Worm (Caenorhabditis elegans) whole organism, L1 larva: ENCODE measurements around the gene T21H3.5.
A peak's percentile ranks its signal among the peaks of the same experiment; 100 is the strongest.

Source experiments
- C16A3.4 ChIP-seq: fragments of 150-350 bp; optimal IDR thresholded peaks from 2 replicates; lab custom pipeline; 2014; ENCODE audit warnings: missing biosample characterization, missing genetic modification characterization
- F16B12.6 ChIP-seq: fragments of 150-350 bp; optimal IDR thresholded peaks from 2 replicates; lab custom pipeline; 2014; ENCODE audit warnings: missing biosample characterization, missing genetic modification characterization
- Y116A8C.19 ChIP-seq: sonication (generic microtip); optimal IDR thresholded peaks from 2 replicates; lab custom pipeline; 2016; ENCODE audit warnings: missing compliant biosample characterization, missing genetic modification characterization, borderline replicate concordance
- aha-1 ChIP-seq: fragments of 150-350 bp; optimal IDR thresholded peaks from 2 replicates; lab custom pipeline; 2014; ENCODE audit warnings: missing biosample characterization, missing genetic modification characterization
- aly-2 ChIP-seq: fragments of 150-350 bp; optimal IDR thresholded peaks from 2 replicates; lab custom pipeline; 2014; ENCODE audit warnings: missing biosample characterization, missing genetic modification characterization
- ama-1 ChIP-seq: fragments of 150-350 bp; optimal IDR thresholded peaks from 2 replicates; lab custom pipeline; 2014
- ceh-8 ChIP-seq: fragments of 200-800 bp; sonication (Bioruptor generic); optimal IDR thresholded peaks from 2 replicates; lab custom pipeline; 2018; ENCODE audit warnings: mild to moderate bottlenecking, missing genetic modification characterization, moderate library complexity, missing compliant biosample characterization
- ceh-82 ChIP-seq, 3 experiments: fragments of 150-350 bp in 1 of 3; sonication (generic microtip) in 2 of 3; optimal IDR thresholded peaks; 2 replicates each; lab custom pipeline; 2014 to 2017; ENCODE audit warnings: missing biosample characterization in 3 of 3, missing genetic modification characterization in 3 of 3
- ceh-90 ChIP-seq: sonication (generic microtip); optimal IDR thresholded peaks from 2 replicates; lab custom pipeline; 2016; ENCODE audit warnings: missing genetic modification characterization, missing compliant biosample characterization
- ces-1 ChIP-seq: fragments of 150-350 bp; optimal IDR thresholded peaks from 2 replicates; lab custom pipeline; 2014; ENCODE audit warnings: missing biosample characterization, missing genetic modification reagents, missing genetic modification characterization
- dpl-1 ChIP-seq, 3 experiments: fragments of 150-350 bp in 2 of 3; sonication (generic microtip) in 1 of 3; optimal IDR thresholded peaks; 2 replicates each; lab custom pipeline; 2014 to 2017; ENCODE audit warnings: missing biosample characterization in 3 of 3, missing genetic modification characterization in 3 of 3, missing genetic modification reagents in 3 of 3
- dsc-1 ChIP-seq: sonication (generic microtip); optimal IDR thresholded peaks from 2 replicates; lab custom pipeline; 2016; ENCODE audit warnings: mild to moderate bottlenecking, missing genetic modification characterization, missing compliant biosample characterization
- egl-27 ChIP-seq, 2 experiments: fragments of 150-350 bp in 1 of 2; sonication (generic microtip); optimal IDR thresholded peaks; 3 replicates each; lab custom pipeline; 2017 to 2018; ENCODE audit warnings: missing biosample characterization in 2 of 2, missing genetic modification characterization in 2 of 2, missing genetic modification reagents in 2 of 2
- elt-2 ChIP-seq: sonication (generic microtip); optimal IDR thresholded peaks from 2 replicates; lab custom pipeline; 2016; ENCODE audit warnings: missing genetic modification characterization, mild to moderate bottlenecking, inconsistent platforms, missing compliant biosample characterization, missing genetic modification reagents
- elt-3 ChIP-seq, 6 experiments: fragments of 150-350 bp in 1 of 6; sonication (generic microtip); optimal IDR thresholded peaks; 2 replicates each; lab custom pipeline; 2017 to 2018; ENCODE audit warnings: missing biosample characterization in 6 of 6, missing genetic modification characterization in 6 of 6, inconsistent platforms in 1 of 6
- fkh-10 ChIP-seq: sonication (generic microtip); optimal IDR thresholded peaks from 2 replicates; lab custom pipeline; 2017; ENCODE audit warnings: missing biosample characterization, missing genetic modification reagents, missing genetic modification characterization
- fkh-4 ChIP-seq: sonication (generic microtip); optimal IDR thresholded peaks from 2 replicates; lab custom pipeline; 2016; ENCODE audit warnings: missing compliant biosample characterization, missing genetic modification characterization, borderline replicate concordance
- fkh-8 ChIP-seq: sonication (generic microtip); optimal IDR thresholded peaks from 2 replicates; lab custom pipeline; 2016; ENCODE audit warnings: mild to moderate bottlenecking, missing genetic modification characterization, missing compliant biosample characterization
- grh-1 ChIP-seq: fragments of 200-800 bp; sonication (Bioruptor generic); IDR thresholded peaks from 2 replicates; pipeline ENCODE4 v1.3.6; 2022; ENCODE audit warnings: missing genetic modification reagents, missing genetic modification characterization, missing compliant biosample characterization
- hlh-17 ChIP-seq: fragments of 200-800 bp; sonication (Bioruptor generic); optimal IDR thresholded peaks from 2 replicates; lab custom pipeline; 2018; ENCODE audit warnings: missing genetic modification characterization, mild to moderate bottlenecking, missing compliant biosample characterization, moderate library complexity, borderline replicate concordance
- hlh-4 ChIP-seq: sonication (generic microtip); optimal IDR thresholded peaks from 2 replicates; lab custom pipeline; 2016; ENCODE audit warnings: mild to moderate bottlenecking, missing genetic modification characterization, missing compliant biosample characterization
- hpl-2 ChIP-seq: fragments of 150-350 bp; optimal IDR thresholded peaks from 2 replicates; lab custom pipeline; 2014; ENCODE audit warnings: missing biosample characterization, missing genetic modification reagents, missing genetic modification characterization
- jun-1 ChIP-seq: fragments of 150-350 bp; optimal IDR thresholded peaks from 2 replicates; lab custom pipeline; 2014; ENCODE audit warnings: missing biosample characterization, missing genetic modification reagents, missing genetic modification characterization
- lin-13 ChIP-seq: fragments of 150-350 bp; optimal IDR thresholded peaks from 2 replicates; lab custom pipeline; 2014; ENCODE audit warnings: missing biosample characterization, missing genetic modification reagents, missing genetic modification characterization
- lin-15B ChIP-seq: fragments of 150-350 bp; sonication (generic microtip); optimal IDR thresholded peaks from 3 replicates; lab custom pipeline; 2014; ENCODE audit warnings: missing biosample characterization, missing genetic modification characterization
- lin-35 ChIP-seq, 2 experiments: fragments of 150-350 bp; optimal IDR thresholded peaks; 2 replicates each; lab custom pipeline; 2014; ENCODE audit warnings: missing biosample characterization in 2 of 2, missing genetic modification characterization in 2 of 2, missing genetic modification reagents in 2 of 2
- lin-39 ChIP-seq: fragments of 150-350 bp; optimal IDR thresholded peaks from 2 replicates; lab custom pipeline; 2014; ENCODE audit warnings: missing biosample characterization, missing genetic modification reagents, missing genetic modification characterization
- lsy-2 ChIP-seq, 2 experiments: fragments of 150-350 bp; optimal IDR thresholded peaks; 2 replicates each; lab custom pipeline; 2014; ENCODE audit warnings: missing biosample characterization in 2 of 2, missing genetic modification characterization in 2 of 2
- mep-1 ChIP-seq: fragments of 150-350 bp; optimal IDR thresholded peaks from 2 replicates; lab custom pipeline; 2014; ENCODE audit warnings: missing biosample characterization, missing genetic modification characterization
- nhr-11 ChIP-seq: fragments of 150-350 bp; optimal IDR thresholded peaks from 2 replicates; lab custom pipeline; 2014; ENCODE audit warnings: missing biosample characterization, missing genetic modification characterization
- nhr-19 ChIP-seq: fragments of 200-800 bp; sonication (Bioruptor generic); conservative IDR thresholded peaks from 2 replicates; pipeline ENCODE4 v1.3.6; 2022; ENCODE audit warnings: missing genetic modification characterization, missing compliant biosample characterization
- nhr-237 ChIP-seq: fragments of 150-350 bp; optimal IDR thresholded peaks from 2 replicates; lab custom pipeline; 2014; ENCODE audit warnings: missing biosample characterization, missing genetic modification characterization
- nhr-47 ChIP-seq: sonication (generic microtip); optimal IDR thresholded peaks from 2 replicates; lab custom pipeline; 2016; ENCODE audit warnings: mild to moderate bottlenecking, missing genetic modification characterization, moderate library complexity, missing compliant biosample characterization
- nhr-85 ChIP-seq: sonication (generic microtip); peaks from one replicate; lab custom pipeline; 2016; ENCODE audit warnings: missing genetic modification characterization, inconsistent platforms, missing compliant biosample characterization
- nhr-90 ChIP-seq: sonication (generic microtip); optimal IDR thresholded peaks from 2 replicates; lab custom pipeline; 2016; ENCODE audit warnings: mild to moderate bottlenecking, missing genetic modification characterization, missing compliant biosample characterization; ENCODE audit not compliant: poor library complexity
- pqm-1 ChIP-seq: sonication (generic microtip); optimal IDR thresholded peaks from 3 replicates; lab custom pipeline; 2017; ENCODE audit warnings: missing biosample characterization, missing genetic modification characterization
- rnt-1 ChIP-seq: sonication (generic microtip); optimal IDR thresholded peaks from 2 replicates; lab custom pipeline; 2016; ENCODE audit warnings: mild to moderate bottlenecking, missing genetic modification characterization, moderate library complexity, missing compliant biosample characterization
- skn-1 ChIP-seq: fragments of 150-350 bp; optimal IDR thresholded peaks from 2 replicates; lab custom pipeline; 2014; ENCODE audit warnings: missing biosample characterization, missing genetic modification characterization
- snu-23 ChIP-seq: sonication (generic microtip); optimal IDR thresholded peaks from 2 replicates; lab custom pipeline; 2016; ENCODE audit warnings: missing genetic modification characterization, missing compliant biosample characterization
- sox-4 ChIP-seq: sonication (generic microtip); optimal IDR thresholded peaks from 2 replicates; lab custom pipeline; 2016; ENCODE audit warnings: missing genetic modification characterization, missing compliant biosample characterization
- sup-37 ChIP-seq: fragments of 200-800 bp; sonication (Bioruptor generic); optimal IDR thresholded peaks from 2 replicates; lab custom pipeline; 2018; ENCODE audit warnings: mild to moderate bottlenecking, missing genetic modification characterization, missing compliant biosample characterization
- swsn-7 ChIP-seq: sonication (generic microtip); optimal IDR thresholded peaks from 2 replicates; lab custom pipeline; 2016; ENCODE audit warnings: missing genetic modification characterization, missing compliant biosample characterization
- tbx-2 ChIP-seq: sonication (generic microtip); optimal IDR thresholded peaks from 2 replicates; lab custom pipeline; 2016; ENCODE audit warnings: missing genetic modification characterization, missing compliant biosample characterization
- tlp-1 ChIP-seq: fragments of 150-350 bp; optimal IDR thresholded peaks from 2 replicates; lab custom pipeline; 2014; ENCODE audit warnings: missing biosample characterization, missing genetic modification characterization
- unc-130 ChIP-seq: fragments of 150-350 bp; optimal IDR thresholded peaks from 2 replicates; lab custom pipeline; 2017; ENCODE audit warnings: missing biosample characterization, missing genetic modification characterization, inconsistent platforms
- unc-30 ChIP-seq: sonication (generic microtip); optimal IDR thresholded peaks from 2 replicates; lab custom pipeline; 2017; ENCODE audit warnings: missing biosample characterization, missing genetic modification characterization
- unc-86 ChIP-seq: sonication (generic microtip); optimal IDR thresholded peaks from 2 replicates; lab custom pipeline; 2016; ENCODE audit warnings: missing genetic modification characterization, missing compliant biosample characterization
- xbp-1 ChIP-seq: sonication (generic microtip); optimal IDR thresholded peaks from 2 replicates; lab custom pipeline; 2016; ENCODE audit warnings: missing genetic modification characterization, missing compliant biosample characterization
- ztf-11 ChIP-seq, 2 experiments: sonication (generic microtip); optimal IDR thresholded peaks; 2 replicates each; lab custom pipeline; 2016 to 2017; ENCODE audit warnings: missing genetic modification characterization in 2 of 2, missing biosample characterization in 1 of 2, missing compliant biosample characterization in 1 of 2
- ztf-4 ChIP-seq: fragments of 150-350 bp; optimal IDR thresholded peaks from 2 replicates; lab custom pipeline; 2014; ENCODE audit warnings: missing biosample characterization, missing genetic modification characterization

Gene T21H3.5

DNA sequence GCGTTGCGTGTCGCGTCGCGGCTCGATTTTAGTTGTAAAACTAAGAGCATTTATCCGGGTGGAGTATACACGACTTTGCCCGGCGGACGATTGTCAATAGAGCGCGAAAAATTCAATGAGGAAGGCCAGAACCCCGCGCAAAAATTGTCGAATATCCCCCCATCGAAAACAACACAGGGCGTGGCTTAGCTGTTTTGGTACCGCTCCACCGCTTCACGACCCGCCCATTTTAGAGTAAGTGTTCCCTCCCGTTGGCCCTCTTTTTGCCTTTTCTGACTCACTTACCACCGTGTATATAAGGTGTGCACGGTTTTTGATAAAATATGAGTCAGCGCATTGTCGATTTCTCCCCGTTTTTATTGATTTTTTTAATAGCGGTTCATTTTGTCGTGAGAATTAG is 10.7 kb downstream of the T21H3.5 start:
- TF ChIP-seq sox-4 (tag; lab: Kevin White, UChicago), result no peak
- no peak for TF ChIP-seq tlp-1 (tag; lab: Kevin White, UChicago)
- TF ChIP-seq elt-2 (tag; lab: Kevin White, UChicago), result no peak
- TF ChIP-seq nhr-237, result no peak
- no peak for TF ChIP-seq xbp-1 (tag; lab: Kevin White, UChicago)
- no peak for TF ChIP-seq mep-1 (tag; lab: Kevin White, UChicago)
- no peak for TF ChIP-seq ceh-8 (GFP tag; lab: Kevin White, UChicago)
- no peak for TF ChIP-seq fkh-10
- TF ChIP-seq F16B12.6, result no peak
- TF ChIP-seq nhr-19 (GFP tag; lab: Robert Waterston, UW), result no peak
- TF ChIP-seq nhr-90 (tag; lab: Kevin White, UChicago), result no peak
- no peak for TF ChIP-seq dsc-1 (tag; lab: Kevin White, UChicago)
- no peak for TF ChIP-seq nhr-47 (tag; lab: Kevin White, UChicago)
- TF ChIP-seq hpl-2, result no peak
- no peak for TF ChIP-seq hlh-17 (GFP tag; lab: Kevin White, UChicago)
- no peak for TF ChIP-seq fkh-4
- no peak for TF ChIP-seq tbx-2 (tag; lab: Kevin White, UChicago)
- TF ChIP-seq nhr-85 (tag; lab: Kevin White, UChicago), result no peak
- TF ChIP-seq lin-13 (GFP tag; lab: Kevin White, UChicago), result no peak

DNA sequence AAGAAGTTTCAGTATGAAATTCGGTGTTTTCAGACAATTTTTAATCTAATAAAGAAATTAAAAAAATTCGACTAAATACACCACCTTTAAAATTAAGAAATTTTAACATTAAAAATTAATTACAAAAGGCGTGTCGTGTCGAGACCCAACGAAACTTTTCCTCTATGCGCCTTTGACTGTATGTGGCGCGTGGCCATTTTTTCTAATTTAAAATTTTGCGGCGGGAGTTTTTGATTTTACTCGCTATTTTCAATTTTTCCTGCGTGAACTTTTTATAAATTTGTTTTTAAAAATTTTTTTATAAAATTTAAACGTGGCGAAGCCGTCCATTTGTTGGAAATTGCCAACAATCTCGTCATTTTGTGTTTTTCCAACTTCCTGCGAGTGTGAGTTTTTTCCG is 11.4 kb downstream of the T21H3.5 start:
- TF ChIP-seq ama-1 (no peak), nhr-237 (no peak), sox-4 (tag; lab: Kevin White, UChicago) (no peak), unc-86 (tag; lab: Kevin White, UChicago) (no peak), Y116A8C.19 (tag; lab: Kevin White, UChicago) (no peak), C16A3.4 (tag; lab: Kevin White, UChicago) (no peak), lin-39 (tag; lab: Kevin White, UChicago) (no peak), hlh-4 (tag; lab: Kevin White, UChicago) (no peak), aha-1 (tag; lab: Kevin White, UChicago) (no peak), swsn-7 (tag; lab: Kevin White, UChicago) (no peak), sup-37 (no peak), unc-130 (tag; lab: Kevin White, UChicago) (no peak), ceh-90 (no peak), unc-30 (no peak), elt-2 (tag; lab: Kevin White, UChicago) (no peak), pqm-1 (tag; lab: Kevin White, UChicago) (no peak), F16B12.6 (no peak), dpl-1 (GFP tag; optimal IDR thresholded peaks at IDR 0.05; lab: Kevin White, UChicago) (no peak)

DNA sequence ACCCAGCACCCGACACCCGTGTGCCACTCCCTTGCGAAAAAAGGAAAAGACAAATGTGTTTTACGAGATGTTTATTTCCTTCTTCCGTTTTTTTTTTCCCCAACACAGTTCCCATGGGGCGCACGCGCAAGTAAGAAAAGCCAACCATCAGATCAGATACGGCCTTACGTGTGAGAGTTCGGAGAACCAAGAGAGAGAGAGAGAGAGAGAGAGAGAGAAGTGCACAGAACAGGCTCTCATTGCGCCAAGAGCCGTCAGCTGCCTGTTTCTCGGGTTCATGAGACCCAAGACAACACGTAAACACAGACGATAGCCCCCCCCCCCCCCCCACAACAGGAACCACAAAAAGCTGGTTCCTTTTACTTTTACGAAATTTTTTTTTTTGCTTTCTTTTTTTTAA is 12.3 kb downstream of the T21H3.5 start:
- TF ChIP-seq ceh-90 (no peak), ceh-82 (tag; optimal IDR thresholded peaks at IDR 0.05; lab: Kevin White, UChicago) (no peak), ces-1 (GFP tag; lab: Kevin White, UChicago) (no peak), lin-13 (GFP tag; lab: Kevin White, UChicago) (no peak), grh-1 (GFP tag; lab: Robert Waterston, UW) (no peak), nhr-11 (tag; lab: Kevin White, UChicago) (no peak), aly-2 (tag; lab: Kevin White, UChicago) (no peak), jun-1 (tag; lab: Kevin White, UChicago) (no peak), elt-3 (tag; optimal IDR thresholded peaks at IDR 0.05; lab: Kevin White, UChicago) (no peak), skn-1 (no peak), nhr-90 (tag; lab: Kevin White, UChicago) (no peak), egl-27 (tag; optimal IDR thresholded peaks at IDR 0.05; lab: Kevin White, UChicago) (no peak), unc-30 (no peak), ztf-4 (tag; lab: Kevin White, UChicago) (no peak), lsy-2 (tag; optimal IDR thresholded peaks at IDR 0.05; lab: Kevin White, UChicago) (no peak), fkh-8 (tag; lab: Kevin White, UChicago) (no peak), unc-130 (tag; lab: Kevin White, UChicago) (peak; percentile 9), dsc-1 (tag; lab: Kevin White, UChicago) (no peak), snu-23 (no peak), lin-35 (GFP tag; optimal IDR thresholded peaks at IDR 0.05; lab: Kevin White, UChicago) (no peak), lin-15B (no peak), nhr-19 (GFP tag; lab: Robert Waterston, UW) (peak; percentile 27), ztf-11 (tag; optimal IDR thresholded peaks at IDR 0.05; lab: Kevin White, UChicago) (no peak), rnt-1 (tag; lab: Kevin White, UChicago) (peak; percentile 77), nhr-47 (tag; lab: Kevin White, UChicago) (no peak), aha-1 (tag; lab: Kevin White, UChicago) (no peak), sup-37 (no peak), nhr-237 (no peak), mep-1 (tag; lab: Kevin White, UChicago) (no peak)
